Fruit fly (Drosophila melanogaster): Measurements from ENCODE around the gene CG42816.

Gene CG42816

DNA sequence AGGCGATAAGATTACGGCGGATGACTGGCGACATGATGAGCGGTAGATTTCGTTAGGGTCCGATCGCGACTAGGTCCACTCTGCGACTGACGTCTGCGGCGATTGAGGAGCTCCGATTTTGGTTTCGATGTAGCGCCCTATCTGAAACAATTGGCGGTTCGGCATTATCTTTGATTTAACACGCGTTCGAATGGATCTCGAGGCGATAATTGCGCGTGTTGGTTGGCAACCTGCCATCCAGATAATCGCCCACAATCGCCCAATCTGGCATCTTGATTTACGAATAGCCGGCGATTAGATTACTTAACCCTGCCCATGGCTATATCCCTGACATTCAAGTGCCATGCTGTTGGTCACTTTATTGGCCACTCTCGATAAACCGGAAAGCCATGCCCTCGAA lies 43.1 kb downstream of the CG42816 start (continued):
- TF ChIP-seq CG8359 (GFP tag; optimal IDR thresholded peaks at IDR 0.05; ENCODE audit: borderline replicate concordance) = no peak
- no peak for TF ChIP-seq CG8290 (GFP tag; optimal IDR thresholded peaks at IDR 0.05)
- TF ChIP-seq CG8290 (tag; optimal IDR thresholded peaks at IDR 0.05) = no peak
- TF ChIP-seq CG17829 (tag; optimal IDR thresholded peaks at IDR 0.05) = no peak
- no peak for TF ChIP-seq pan (optimal IDR thresholded peaks at IDR 0.05)
- no peak for TF ChIP-seq pan (GFP tag; optimal IDR thresholded peaks at IDR 0.05 in 1 of 2, IDR thresholded peaks at IDR 0.05 in 1 of 2)
- no peak for TF ChIP-seq CG12299 (tag; optimal IDR thresholded peaks at IDR 0.05)
- no peak for TF ChIP-seq Mes4 (GFP tag; optimal IDR thresholded peaks at IDR 0.05)
- TF ChIP-seq tio (GFP tag; optimal IDR thresholded peaks at IDR 0.05) = no peak
- TF ChIP-seq CG4424 (GFP tag; optimal IDR thresholded peaks at IDR 0.05) = no peak
- TF ChIP-seq CHES-1-like (GFP tag; optimal IDR thresholded peaks at IDR 0.05) = no peak
- no peak for TF ChIP-seq tin (GFP tag; optimal IDR thresholded peaks at IDR 0.05)
- no peak for TF ChIP-seq gcm2 (GFP tag; optimal IDR thresholded peaks at IDR 0.05)
- TF ChIP-seq sc (optimal IDR thresholded peaks at IDR 0.05) = no peak
- TF ChIP-seq sc (GFP tag; optimal IDR thresholded peaks at IDR 0.05) = no peak
- no peak for TF ChIP-seq CG9932 (GFP tag; IDR thresholded peaks at IDR 0.05)
- no peak for TF ChIP-seq HmgD (GFP tag; optimal IDR thresholded peaks at IDR 0.05)
- no peak for TF ChIP-seq p53 (GFP tag; optimal IDR thresholded peaks at IDR 0.05)
- TF ChIP-seq CG4730 (GFP tag; IDR thresholded peaks at IDR 0.05) = no peak
- no peak for TF ChIP-seq Blimp-1 (GFP tag; optimal IDR thresholded peaks at IDR 0.05)
- no peak for TF ChIP-seq Sry-δ (GFP tag; optimal IDR thresholded peaks at IDR 0.05)

- TF ChIP-seq CG8281 (tag; optimal IDR thresholded peaks at IDR 0.05) (no peak), Bteb2 (GFP tag; optimal IDR thresholded peaks at IDR 0.05) (no peak), lola (GFP tag; optimal IDR thresholded peaks at IDR 0.05) (no peak), amos (GFP tag; IDR thresholded peaks at IDR 0.05; ENCODE audit: partially characterized antibody) (no peak), onecut (GFP tag; IDR thresholded peaks at IDR 0.05) (no peak), CG15601 (tag; optimal IDR thresholded peaks at IDR 0.05) (no peak), CG17612 (GFP tag; IDR thresholded peaks at IDR 0.05) (no peak), Hr3 (GFP tag; optimal IDR thresholded peaks at IDR 0.05) (no peak), Med (GFP tag) (peak; percentile 44), CG1792 (GFP tag; optimal IDR thresholded peaks at IDR 0.05) (no peak), Ets97D (GFP tag; optimal IDR thresholded peaks at IDR 0.05) (peak; percentile 16), Lhr (GFP tag; optimal IDR thresholded peaks at IDR 0.05) (no peak), Sin3A (optimal IDR thresholded peaks at IDR 0.05) (no peak), z (GFP tag; IDR thresholded peaks at IDR 0.05) (no peak), CG13296 (GFP tag; optimal IDR thresholded peaks at IDR 0.05) (no peak), Dfd (GFP tag; optimal IDR thresholded peaks at IDR 0.05) (no peak), jing (GFP tag; optimal IDR thresholded peaks at IDR 0.05) (no peak), Mes4 (GFP tag; optimal IDR thresholded peaks at IDR 0.05) (no peak), Ada2b (GFP tag; IDR thresholded peaks at IDR 0.05) (no peak), ems (GFP tag; optimal IDR thresholded peaks at IDR 0.05) (no peak), wek (GFP tag; optimal IDR thresholded peaks at IDR 0.05) (no peak), phol (tag; optimal IDR thresholded peaks at IDR 0.05) (peak; percentile 42), repo (GFP tag; optimal IDR thresholded peaks at IDR 0.05) (no peak), sima (GFP tag; optimal IDR thresholded peaks at IDR 0.05) (no peak)
Measured at dm6 chr3L:17750488-17750887, 46.9 kb downstream of the CG42816 start, which contains the start of gene Adgf-B. Gene Adgf-B, minus strand, starts transcription at chr3L:17750588.

Data from whole organism, embryonic.